Worm (Caenorhabditis elegans) whole organism, L1 larva: ENCODE measurements around the gene srt-38.

Experiments used
- C16A3.4 ChIP-seq: fragments of 150-350 bp; optimal IDR thresholded peaks from 2 replicates; lab custom pipeline; 2014; ENCODE audit warnings: missing biosample characterization, missing genetic modification characterization
- C34B4.2 ChIP-seq: sonication (generic microtip); optimal IDR thresholded peaks from 2 replicates; lab custom pipeline; 2017; ENCODE audit warnings: mild to moderate bottlenecking, missing genetic modification characterization, missing compliant biosample characterization
- alr-1 ChIP-seq: fragments of 200-800 bp; sonication (Bioruptor generic); optimal IDR thresholded peaks from 2 replicates; lab custom pipeline; 2018; ENCODE audit warnings: borderline replicate concordance, mild to moderate bottlenecking, missing genetic modification characterization, missing compliant biosample characterization
- aly-2 ChIP-seq: fragments of 150-350 bp; optimal IDR thresholded peaks from 2 replicates; lab custom pipeline; 2014; ENCODE audit warnings: missing biosample characterization, missing genetic modification characterization
- blmp-1 ChIP-seq: fragments of 150-350 bp; optimal IDR thresholded peaks from 2 replicates; lab custom pipeline; 2014; ENCODE audit warnings: missing biosample characterization, missing genetic modification characterization
- ceh-63 ChIP-seq: fragments of 200-800 bp; sonication (Bioruptor generic); optimal IDR thresholded peaks from 2 replicates; lab custom pipeline; 2018; ENCODE audit warnings: mild to moderate bottlenecking, missing genetic modification characterization, missing compliant biosample characterization
- ceh-82 ChIP-seq, 3 experiments: fragments of 150-350 bp in 1 of 3; sonication (generic microtip) in 2 of 3; optimal IDR thresholded peaks; 2 replicates each; lab custom pipeline; 2014 to 2017; ENCODE audit warnings: missing biosample characterization in 3 of 3, missing genetic modification characterization in 3 of 3
- ceh-88 ChIP-seq: fragments of 200-800 bp; sonication (Bioruptor generic); IDR thresholded peaks from 2 replicates; pipeline ENCODE4 v1.3.6; 2022; ENCODE audit warnings: missing genetic modification characterization, missing compliant biosample characterization
- ceh-90 ChIP-seq: sonication (generic microtip); optimal IDR thresholded peaks from 2 replicates; lab custom pipeline; 2016; ENCODE audit warnings: missing genetic modification characterization, missing compliant biosample characterization
- dsc-1 ChIP-seq: sonication (generic microtip); optimal IDR thresholded peaks from 2 replicates; lab custom pipeline; 2016; ENCODE audit warnings: mild to moderate bottlenecking, missing genetic modification characterization, missing compliant biosample characterization
- ets-5 ChIP-seq: fragments of 200-800 bp; sonication (Bioruptor generic); IDR thresholded peaks from 2 replicates; pipeline ENCODE4 v1.3.6; 2022; ENCODE audit warnings: missing genetic modification characterization, missing compliant biosample characterization
- fkh-4 ChIP-seq: sonication (generic microtip); optimal IDR thresholded peaks from 2 replicates; lab custom pipeline; 2016; ENCODE audit warnings: missing compliant biosample characterization, missing genetic modification characterization, borderline replicate concordance
- fkh-8 ChIP-seq: sonication (generic microtip); optimal IDR thresholded peaks from 2 replicates; lab custom pipeline; 2016; ENCODE audit warnings: mild to moderate bottlenecking, missing genetic modification characterization, missing compliant biosample characterization
- hlh-4 ChIP-seq: sonication (generic microtip); optimal IDR thresholded peaks from 2 replicates; lab custom pipeline; 2016; ENCODE audit warnings: mild to moderate bottlenecking, missing genetic modification characterization, missing compliant biosample characterization
- isw-1 ChIP-seq: fragments of 200-800 bp; sonication (Bioruptor generic); IDR thresholded peaks from 2 replicates; pipeline ENCODE4 v1.3.6; 2022; ENCODE audit warnings: missing genetic modification characterization, missing compliant biosample characterization
- jun-1 ChIP-seq: fragments of 150-350 bp; optimal IDR thresholded peaks from 2 replicates; lab custom pipeline; 2014; ENCODE audit warnings: missing biosample characterization, missing genetic modification reagents, missing genetic modification characterization
- lin-13 ChIP-seq: fragments of 150-350 bp; optimal IDR thresholded peaks from 2 replicates; lab custom pipeline; 2014; ENCODE audit warnings: missing biosample characterization, missing genetic modification reagents, missing genetic modification characterization
- lin-15B ChIP-seq: fragments of 150-350 bp; sonication (generic microtip); optimal IDR thresholded peaks from 3 replicates; lab custom pipeline; 2014; ENCODE audit warnings: missing biosample characterization, missing genetic modification characterization
- lin-39 ChIP-seq: fragments of 150-350 bp; optimal IDR thresholded peaks from 2 replicates; lab custom pipeline; 2014; ENCODE audit warnings: missing biosample characterization, missing genetic modification reagents, missing genetic modification characterization
- lsy-2 ChIP-seq, 2 experiments: fragments of 150-350 bp; optimal IDR thresholded peaks; 2 replicates each; lab custom pipeline; 2014; ENCODE audit warnings: missing biosample characterization in 2 of 2, missing genetic modification characterization in 2 of 2
- mab-9 ChIP-seq: fragments of 200-800 bp; sonication (Bioruptor generic); IDR thresholded peaks from 2 replicates; pipeline ENCODE4 v1.3.6; 2022; ENCODE audit warnings: missing genetic modification reagents, missing genetic modification characterization, missing compliant biosample characterization
- nhr-11 ChIP-seq: fragments of 150-350 bp; optimal IDR thresholded peaks from 2 replicates; lab custom pipeline; 2014; ENCODE audit warnings: missing biosample characterization, missing genetic modification characterization
- nhr-12 ChIP-seq: sonication (generic microtip); optimal IDR thresholded peaks from 2 replicates; lab custom pipeline; 2017; ENCODE audit warnings: missing biosample characterization, missing genetic modification characterization
- nhr-19 ChIP-seq: fragments of 200-800 bp; sonication (Bioruptor generic); conservative IDR thresholded peaks from 2 replicates; pipeline ENCODE4 v1.3.6; 2022; ENCODE audit warnings: missing genetic modification characterization, missing compliant biosample characterization
- nhr-76 ChIP-seq: sonication (generic microtip); optimal IDR thresholded peaks from 2 replicates; lab custom pipeline; 2017; ENCODE audit warnings: missing biosample characterization, missing genetic modification characterization
- nhr-85 ChIP-seq: sonication (generic microtip); peaks from one replicate; lab custom pipeline; 2016; ENCODE audit warnings: missing genetic modification characterization, inconsistent platforms, missing compliant biosample characterization
- pax-3 ChIP-seq: fragments of 200-800 bp; sonication (Bioruptor generic); optimal IDR thresholded peaks from 2 replicates; lab custom pipeline; 2018; ENCODE audit warnings: mild to moderate bottlenecking, missing genetic modification characterization, moderate library complexity, missing compliant biosample characterization
- pqm-1 ChIP-seq: sonication (generic microtip); optimal IDR thresholded peaks from 3 replicates; lab custom pipeline; 2017; ENCODE audit warnings: missing biosample characterization, missing genetic modification characterization
- skn-1 ChIP-seq: fragments of 150-350 bp; optimal IDR thresholded peaks from 2 replicates; lab custom pipeline; 2014; ENCODE audit warnings: missing biosample characterization, missing genetic modification characterization
- snu-23 ChIP-seq: sonication (generic microtip); optimal IDR thresholded peaks from 2 replicates; lab custom pipeline; 2016; ENCODE audit warnings: missing genetic modification characterization, missing compliant biosample characterization
- sptf-1 ChIP-seq: fragments of 150-350 bp; optimal IDR thresholded peaks from 2 replicates; lab custom pipeline; 2014; ENCODE audit warnings: missing biosample characterization, missing genetic modification characterization
- tbx-2 ChIP-seq: sonication (generic microtip); optimal IDR thresholded peaks from 2 replicates; lab custom pipeline; 2016; ENCODE audit warnings: missing genetic modification characterization, missing compliant biosample characterization
- xbp-1 ChIP-seq: sonication (generic microtip); optimal IDR thresholded peaks from 2 replicates; lab custom pipeline; 2016; ENCODE audit warnings: missing genetic modification characterization, missing compliant biosample characterization
- ztf-4 ChIP-seq: fragments of 150-350 bp; optimal IDR thresholded peaks from 2 replicates; lab custom pipeline; 2014; ENCODE audit warnings: missing biosample characterization, missing genetic modification characterization

The srt-38 gene

ce11 chrV:4302842-4303241 is 31.7 kb upstream of the srt-38 start:
- no peak for TF ChIP-seq nhr-19 (GFP tag; lab: Robert Waterston, UW)
- TF ChIP-seq C34B4.2 = no peak
- TF ChIP-seq hlh-4 (tag; lab: Kevin White, UChicago) = no peak
- no peak for TF ChIP-seq lin-13 (GFP tag; lab: Kevin White, UChicago)
- TF ChIP-seq ztf-4 (tag; lab: Kevin White, UChicago) = no peak
- no peak for TF ChIP-seq aly-2 (tag; lab: Kevin White, UChicago)
- TF ChIP-seq skn-1 (tag; lab: Kevin White, UChicago) = no peak
- no peak for TF ChIP-seq ceh-88
- TF ChIP-seq ceh-63 (GFP tag; lab: Kevin White, UChicago) = no peak
- TF ChIP-seq lin-39 (tag; lab: Kevin White, UChicago) = no peak
- no peak for TF ChIP-seq isw-1 (GFP tag; lab: Robert Waterston, UW)
- no peak for TF ChIP-seq tbx-2 (tag; lab: Kevin White, UChicago)
- TF ChIP-seq fkh-4 (tag; lab: Kevin White, UChicago) = no peak
- no peak for TF ChIP-seq lsy-2 (tag; optimal IDR thresholded peaks at IDR 0.05; lab: Kevin White, UChicago)
- no peak for TF ChIP-seq pqm-1 (tag; lab: Kevin White, UChicago)
- no peak for TF ChIP-seq lin-15B (tag; lab: Kevin White, UChicago)
- TF ChIP-seq nhr-12 (tag; lab: Kevin White, UChicago) = no peak
- TF ChIP-seq alr-1 (tag; lab: Kevin White, UChicago) = no peak
- TF ChIP-seq nhr-11 (tag; lab: Kevin White, UChicago) = no peak
- no peak for TF ChIP-seq xbp-1 (tag; lab: Kevin White, UChicago)

- TF ChIP-seq dsc-1 (tag; lab: Kevin White, UChicago) = no peak
These were observed 28.6 kb upstream of the srt-38 start, which contains the start of gene ZC132.3 for ce11 chrV:4299741-4300140. ZC132.3 (minus strand) TSS chrV:4299841.

ce11 chrV:4298579-4298978 is 27.4 kb upstream of the srt-38 start, which contains the start of gene ZC132.11:
ZC132.11 (minus strand) TSS chrV:4298679.
- TF ChIP-seq ceh-82 (tag; optimal IDR thresholded peaks at IDR 0.05; lab: Kevin White, UChicago) (no peak), pax-3 (no peak), C16A3.4 (tag; lab: Kevin White, UChicago) (no peak), mab-9 (GFP tag; lab: Robert Waterston, UW) (no peak)

- TF ChIP-seq ets-5 (GFP tag; lab: Robert Waterston, UW) = no peak
- no peak for TF ChIP-seq skn-1 (tag; lab: Kevin White, UChicago)
- TF ChIP-seq jun-1 (tag; lab: Kevin White, UChicago) = no peak
- TF ChIP-seq dsc-1 (tag; lab: Kevin White, UChicago) = no peak
- no peak for TF ChIP-seq fkh-8 (tag; lab: Kevin White, UChicago)
- no peak for TF ChIP-seq blmp-1
- no peak for TF ChIP-seq snu-23 (GFP tag; lab: Kevin White, UChicago)
- TF ChIP-seq lin-15B (tag; lab: Kevin White, UChicago) = no peak
- TF ChIP-seq nhr-76 (tag; lab: Kevin White, UChicago) = no peak
- no peak for TF ChIP-seq sptf-1 (tag; lab: Kevin White, UChicago)
- no peak for TF ChIP-seq ceh-90 (tag; lab: Kevin White, UChicago)
These were observed 24.8 kb upstream of the srt-38 start, which contains the start of gene F47D2.11 for ce11 chrV:4295920-4296319. F47D2.11 (minus strand) TSS chrV:4296020.

ce11 chrV:4293425-4293824 is 22.3 kb upstream of the srt-38 start, which contains the start of gene srh-194:
srh-194 (minus strand) TSS chrV:4293525.
- peak; percentile 6 for TF ChIP-seq nhr-85
